Fruit fly (Drosophila melanogaster): ENCODE measurements around the gene Drep4.

DNA sequence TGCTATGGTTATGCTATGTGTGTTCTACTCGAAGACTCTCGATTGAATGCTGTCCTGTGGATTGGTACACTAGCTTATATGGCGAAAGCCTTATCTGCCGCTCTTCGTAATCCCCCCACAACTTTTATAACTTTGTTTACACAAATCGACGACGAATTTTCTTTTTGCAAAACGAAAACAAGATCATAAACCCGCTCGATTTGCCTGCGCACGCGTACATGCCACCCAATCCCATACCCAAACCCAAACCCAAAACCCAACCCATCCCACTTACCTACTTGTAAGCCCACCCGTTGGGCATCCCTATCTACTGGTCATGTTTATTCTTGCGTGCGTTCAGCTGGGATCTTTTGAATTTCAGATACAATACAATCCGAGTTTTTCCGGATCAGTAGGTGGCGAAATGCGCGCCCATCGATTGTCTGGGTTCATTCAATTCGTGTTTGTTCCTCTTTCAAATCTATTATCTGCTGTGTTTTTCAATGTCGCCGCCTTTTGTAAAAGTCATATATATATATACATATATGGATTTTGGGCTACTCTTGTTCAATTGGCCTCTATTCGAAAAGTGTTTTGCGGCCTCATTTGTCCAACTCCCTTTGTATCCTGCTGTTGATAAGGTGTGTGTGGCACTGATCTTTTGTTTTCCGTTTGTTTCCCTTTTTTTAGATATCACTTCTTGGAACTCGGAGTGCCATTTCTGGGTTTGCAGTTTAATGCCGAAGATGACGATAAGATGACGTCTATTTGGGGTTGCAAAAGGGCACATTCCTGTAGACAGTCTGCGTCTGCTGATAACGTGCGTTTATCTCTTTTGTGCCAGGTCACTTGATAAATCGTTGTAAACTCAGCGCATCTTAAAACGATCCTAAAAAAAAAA is 51.4 kb downstream of the Drep4 start, which contains the start of gene Mabi:
- no peak for TF ChIP-seq psq (optimal IDR thresholded peaks at IDR 0.05)
- TF ChIP-seq EcR (GFP tag; optimal IDR thresholded peaks at IDR 0.05) = no peak
- TF ChIP-seq pan (optimal IDR thresholded peaks at IDR 0.05) = no peak
- TF ChIP-seq Dll (optimal IDR thresholded peaks at IDR 0.05) = no peak
